Worm (Caenorhabditis elegans) whole organism, L3 larva: ENCODE measurements around the gene chpf-2.

ENCODE experiments used
- R02D3.7 ChIP-seq: fragments of 150-350 bp; optimal IDR thresholded peaks from 2 replicates; lab custom pipeline; 2014; ENCODE audit warnings: missing biosample characterization, missing genetic modification characterization
- ZK546.5 ChIP-seq: sonication (generic microtip); optimal IDR thresholded peaks from 2 replicates; lab custom pipeline; 2017; ENCODE audit warnings: missing biosample characterization, missing genetic modification characterization
- aly-2 ChIP-seq: fragments of 150-350 bp; optimal IDR thresholded peaks from 2 replicates; lab custom pipeline; 2014; ENCODE audit warnings: missing biosample characterization, missing genetic modification characterization
- ama-1 ChIP-seq: fragments of 150-350 bp; optimal IDR thresholded peaks from 2 replicates; lab custom pipeline; 2018
- ceh-16 ChIP-seq: sonication (generic microtip); optimal IDR thresholded peaks from 2 replicates; lab custom pipeline; 2017; ENCODE audit warnings: missing biosample characterization, missing genetic modification characterization
- ceh-28 ChIP-seq: fragments of 150-350 bp; optimal IDR thresholded peaks from 2 replicates; lab custom pipeline; 2014; ENCODE audit warnings: missing biosample characterization, missing genetic modification reagents, missing genetic modification characterization
- ceh-9 ChIP-seq: sonication (generic microtip); optimal IDR thresholded peaks from 2 replicates; lab custom pipeline; 2018; ENCODE audit warnings: missing biosample characterization, missing genetic modification characterization
- daf-12 ChIP-seq: fragments of 150-350 bp; optimal IDR thresholded peaks from 2 replicates; lab custom pipeline; 2014; ENCODE audit warnings: missing biosample characterization, missing genetic modification reagents, missing genetic modification characterization
- egl-27 ChIP-seq: sonication (generic microtip); optimal IDR thresholded peaks from 4 replicates; lab custom pipeline; 2017; ENCODE audit warnings: missing biosample characterization, missing genetic modification reagents, missing genetic modification characterization
- egl-5 ChIP-seq: fragments of 150-350 bp; optimal IDR thresholded peaks from 2 replicates; lab custom pipeline; 2017; ENCODE audit warnings: missing biosample characterization, missing genetic modification reagents, missing genetic modification characterization, inconsistent platforms
- elt-2 ChIP-seq: sonication (generic microtip); optimal IDR thresholded peaks from 2 replicates; lab custom pipeline; 2016; ENCODE audit warnings: missing genetic modification reagents, mild to moderate bottlenecking, missing genetic modification characterization, missing compliant biosample characterization
- elt-3 ChIP-seq, 3 experiments: fragments of 150-350 bp in 1 of 3; sonication (generic microtip) in 2 of 3; optimal IDR thresholded peaks; 2 replicates in 2 of 3; 4 replicates in 1 of 3; lab custom pipeline; 2014 to 2017; ENCODE audit warnings: missing biosample characterization in 3 of 3, missing genetic modification characterization in 3 of 3
- eor-1 ChIP-seq, 2 experiments: fragments of 150-350 bp; optimal IDR thresholded peaks; 2 replicates each; lab custom pipeline; 2014 to 2018; ENCODE audit warnings: missing biosample characterization in 2 of 2, missing genetic modification characterization in 2 of 2
- fkh-10 ChIP-seq: sonication (generic microtip); optimal IDR thresholded peaks from 2 replicates; lab custom pipeline; 2017; ENCODE audit warnings: missing biosample characterization, missing genetic modification reagents, missing genetic modification characterization
- fkh-2 ChIP-seq: fragments of 150-350 bp; optimal IDR thresholded peaks from 2 replicates; lab custom pipeline; 2014; ENCODE audit warnings: missing biosample characterization, missing genetic modification reagents, missing genetic modification characterization
- jun-1 ChIP-seq: fragments of 150-350 bp; optimal IDR thresholded peaks from 2 replicates; lab custom pipeline; 2014; ENCODE audit warnings: missing biosample characterization, missing genetic modification reagents, missing genetic modification characterization
- lin-15B ChIP-seq: fragments of 150-350 bp; optimal IDR thresholded peaks from 2 replicates; lab custom pipeline; 2014; ENCODE audit warnings: missing biosample characterization, missing genetic modification characterization
- lin-39 ChIP-seq: fragments of 150-350 bp; optimal IDR thresholded peaks from 2 replicates; lab custom pipeline; 2018; ENCODE audit warnings: missing biosample characterization, missing genetic modification reagents, missing genetic modification characterization
- lsy-12 ChIP-seq: sonication (generic microtip); optimal IDR thresholded peaks from 2 replicates; lab custom pipeline; 2016; ENCODE audit warnings: mild to moderate bottlenecking, missing genetic modification characterization, missing compliant biosample characterization
- mdl-1 ChIP-seq: fragments of 150-350 bp; optimal IDR thresholded peaks from 2 replicates; lab custom pipeline; 2014; ENCODE audit warnings: missing biosample characterization, missing genetic modification characterization
- mml-1 ChIP-seq: fragments of 150-350 bp; sonication (generic microtip); optimal IDR thresholded peaks from 3 replicates; lab custom pipeline; 2014; ENCODE audit warnings: missing biosample characterization, missing genetic modification characterization
- nfya-1 ChIP-seq: sonication (generic microtip); optimal IDR thresholded peaks from 2 replicates; lab custom pipeline; 2017; ENCODE audit warnings: missing genetic modification characterization, mild to moderate bottlenecking, missing compliant biosample characterization, antibody characterized with exemption, moderate library complexity; ENCODE audit not compliant: insufficient read depth
- nhr-11 ChIP-seq: fragments of 150-350 bp; optimal IDR thresholded peaks from 2 replicates; lab custom pipeline; 2014; ENCODE audit warnings: missing biosample characterization, missing genetic modification characterization
- nhr-12 ChIP-seq: fragments of 150-350 bp; optimal IDR thresholded peaks from 2 replicates; lab custom pipeline; 2014; ENCODE audit warnings: missing biosample characterization, missing genetic modification characterization
- nhr-23 ChIP-seq: fragments of 150-350 bp; optimal IDR thresholded peaks from 2 replicates; lab custom pipeline; 2014; ENCODE audit warnings: missing biosample characterization, missing genetic modification reagents, missing genetic modification characterization
- nhr-237 ChIP-seq: fragments of 150-350 bp; optimal IDR thresholded peaks from 2 replicates; lab custom pipeline; 2014; ENCODE audit warnings: missing biosample characterization, missing genetic modification characterization
- nhr-25 ChIP-seq: sonication (generic microtip); optimal IDR thresholded peaks from 2 replicates; lab custom pipeline; 2017; ENCODE audit warnings: missing biosample characterization, missing genetic modification characterization
- nhr-28 ChIP-seq: fragments of 150-350 bp; optimal IDR thresholded peaks from 2 replicates; lab custom pipeline; 2014; ENCODE audit warnings: missing biosample characterization, missing genetic modification characterization
- nhr-43 ChIP-seq: sonication (generic microtip); optimal IDR thresholded peaks from 2 replicates; lab custom pipeline; 2016; ENCODE audit warnings: mild to moderate bottlenecking, missing genetic modification characterization, missing compliant biosample characterization; ENCODE audit not compliant: poor library complexity, severe bottlenecking
- nhr-77 ChIP-seq: fragments of 150-350 bp; optimal IDR thresholded peaks from 2 replicates; lab custom pipeline; 2014; ENCODE audit warnings: missing biosample characterization, missing genetic modification characterization
- pha-4 ChIP-seq: fragments of 150-350 bp; optimal IDR thresholded peaks from 2 replicates; lab custom pipeline; 2014; ENCODE audit warnings: missing biosample characterization, missing genetic modification reagents, missing genetic modification characterization
- pqm-1 ChIP-seq: fragments of 150-350 bp; optimal IDR thresholded peaks from 2 replicates; lab custom pipeline; 2017; ENCODE audit warnings: missing biosample characterization, missing genetic modification characterization, inconsistent platforms
- sea-2 ChIP-seq: fragments of 150-350 bp; sonication (generic microtip); optimal IDR thresholded peaks from 4 replicates; lab custom pipeline; 2014; ENCODE audit warnings: missing biosample characterization, missing genetic modification reagents, missing genetic modification characterization
- skn-1 ChIP-seq: fragments of 150-350 bp; optimal IDR thresholded peaks from 2 replicates; lab custom pipeline; 2014; ENCODE audit warnings: missing biosample characterization, missing genetic modification characterization
- snpc-4 ChIP-seq: fragments of 150-350 bp; optimal IDR thresholded peaks from 2 replicates; lab custom pipeline; 2014; ENCODE audit warnings: missing biosample characterization, missing genetic modification characterization
- tbx-2 ChIP-seq: sonication (generic microtip); optimal IDR thresholded peaks from 2 replicates; lab custom pipeline; 2016; ENCODE audit warnings: mild to moderate bottlenecking, missing genetic modification characterization, missing compliant biosample characterization
- unc-39 ChIP-seq: sonication (generic microtip); optimal IDR thresholded peaks from 4 replicates; lab custom pipeline; 2017; ENCODE audit warnings: missing biosample characterization, missing genetic modification characterization
- unc-62 ChIP-seq: fragments of 150-350 bp; sonication (generic microtip); optimal IDR thresholded peaks from 4 replicates; lab custom pipeline; 2014; ENCODE audit warnings: missing biosample characterization, missing genetic modification reagents, missing genetic modification characterization
- ztf-11 ChIP-seq: fragments of 150-350 bp; optimal IDR thresholded peaks from 2 replicates; lab custom pipeline; 2014; ENCODE audit warnings: missing biosample characterization, missing genetic modification characterization
- ztf-4 ChIP-seq: fragments of 150-350 bp; optimal IDR thresholded peaks from 2 replicates; lab custom pipeline; 2014; ENCODE audit warnings: missing biosample characterization, missing genetic modification characterization

The chpf-2 gene

DNA sequence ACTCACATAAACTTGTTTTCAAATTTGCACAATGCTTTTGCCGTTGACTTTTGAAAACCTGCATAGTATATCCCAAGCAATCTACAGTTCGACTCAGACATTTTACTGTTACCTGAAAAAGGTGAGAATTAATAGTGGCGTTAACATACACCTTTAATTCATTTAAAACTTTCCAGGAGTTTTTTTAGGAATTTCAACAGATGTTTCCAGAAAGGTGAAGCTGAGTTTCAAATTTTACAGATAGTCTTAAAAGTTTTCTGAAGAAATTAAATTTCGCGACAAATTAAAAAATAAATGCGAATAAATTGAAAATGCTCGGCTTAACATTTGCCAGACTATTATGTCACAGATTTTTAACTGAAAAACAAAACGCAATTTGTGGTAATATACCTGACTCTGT is 39.4 kb downstream of the chpf-2 start, which contains the start of gene srw-119:
Gene srw-119 (minus strand): TSS at position 101 of the 400 bp plus-strand sequence.
- TF ChIP-seq pha-4 (tag; lab: Kevin White, UChicago) = no peak
- no peak for TF ChIP-seq nhr-77 (tag; lab: Kevin White, UChicago)
- TF ChIP-seq ceh-28 (tag; lab: Kevin White, UChicago) = no peak
- no peak for TF ChIP-seq lin-15B (tag; lab: Kevin White, UChicago)
- TF ChIP-seq nhr-25 (tag; lab: Kevin White, UChicago) = no peak
- no peak for TF ChIP-seq jun-1
- no peak for TF ChIP-seq lin-39 (tag; lab: Kevin White, UChicago)
- TF ChIP-seq nhr-11 = no peak

ce11 chrV:2996105-2996504 is 43.1 kb downstream of the chpf-2 start, which contains the start of gene srw-120:
srw-120 (minus strand) TSS chrV:2996205.
- no peak for TF ChIP-seq ceh-16
- no peak for TF ChIP-seq elt-3 (tag; optimal IDR thresholded peaks at IDR 0.05; lab: Kevin White, UChicago)
- TF ChIP-seq daf-12 (tag; lab: Kevin White, UChicago) = no peak
- TF ChIP-seq fkh-10 (GFP tag; lab: Kevin White, UChicago) = no peak
- no peak for TF ChIP-seq lin-15B (tag; lab: Kevin White, UChicago)
- TF ChIP-seq pqm-1 (tag; lab: Kevin White, UChicago) = no peak
- no peak for TF ChIP-seq lin-39 (tag; lab: Kevin White, UChicago)
- TF ChIP-seq ZK546.5 = no peak
- TF ChIP-seq mml-1 (tag; lab: Kevin White, UChicago) = no peak
- no peak for TF ChIP-seq pha-4 (tag; lab: Kevin White, UChicago)
- TF ChIP-seq nhr-23 = no peak
- no peak for TF ChIP-seq ceh-28 (tag; lab: Kevin White, UChicago)
- TF ChIP-seq nhr-77 (tag; lab: Kevin White, UChicago) = no peak
- TF ChIP-seq egl-27 (tag; lab: Kevin White, UChicago) = no peak
- no peak for TF ChIP-seq R02D3.7 (tag; lab: Kevin White, UChicago)
- no peak for TF ChIP-seq unc-39 (tag; lab: Kevin White, UChicago)
- TF ChIP-seq nhr-237 = no peak
- no peak for TF ChIP-seq lsy-12
- TF ChIP-seq skn-1 (tag; lab: Kevin White, UChicago) = no peak

- TF ChIP-seq eor-1 (tag; optimal IDR thresholded peaks at IDR 0.05; lab: Kevin White, UChicago) (no peak), tbx-2 (tag; lab: Kevin White, UChicago) (no peak), nhr-237 (no peak), nhr-12 (tag; lab: Kevin White, UChicago) (no peak), R02D3.7 (tag; lab: Kevin White, UChicago) (no peak), sea-2 (no peak), nhr-23 (no peak), ztf-4 (no peak), nhr-43 (no peak), pqm-1 (tag; lab: Kevin White, UChicago) (no peak), egl-5 (no peak), ceh-28 (tag; lab: Kevin White, UChicago) (no peak), ceh-16 (no peak), egl-27 (tag; lab: Kevin White, UChicago) (no peak), ceh-9 (no peak), aly-2 (tag; lab: Kevin White, UChicago) (no peak), nfya-1 (no peak), ama-1 (lab: Kevin White, UChicago) (no peak), elt-2 (tag; lab: Kevin White, UChicago) (no peak), ZK546.5 (no peak)
Measured at ce11 chrV:2993816-2994215, 45.4 kb downstream of the chpf-2 start, which contains the start of gene srw-115. srw-115 (minus strand) TSS chrV:2993916.

ce11 chrV:2992060-2992459 is 47.1 kb downstream of the chpf-2 start:
- no peak for TF ChIP-seq R02D3.7 (tag; lab: Kevin White, UChicago)
- TF ChIP-seq ztf-4 = no peak
- TF ChIP-seq mdl-1 (tag; lab: Kevin White, UChicago) = no peak
- TF ChIP-seq unc-62 = no peak
- no peak for TF ChIP-seq lin-39 (tag; lab: Kevin White, UChicago)
- no peak for TF ChIP-seq tbx-2 (tag; lab: Kevin White, UChicago)
- no peak for TF ChIP-seq fkh-10 (GFP tag; lab: Kevin White, UChicago)
- no peak for TF ChIP-seq nhr-237
- no peak for TF ChIP-seq snpc-4 (tag; lab: Kevin White, UChicago)
- TF ChIP-seq nhr-28 = no peak
- no peak for TF ChIP-seq unc-39 (tag; lab: Kevin White, UChicago)
- TF ChIP-seq fkh-2 (tag; lab: Kevin White, UChicago) = no peak
- TF ChIP-seq ceh-9 = no peak
- TF ChIP-seq ztf-11 (tag; lab: Kevin White, UChicago) = no peak
- TF ChIP-seq, all 47 proteins: peak for 0
